Fruit fly (Drosophila melanogaster) whole organism, prepupa: Measurements from ENCODE around the gene Nepl19.

Experiments used
- CG10631 ChIP-seq: fragments of 200-800 bp; sonication (Bioruptor generic); optimal IDR thresholded peaks from 2 replicates; lab custom pipeline; 2016; ENCODE audit warnings: missing biosample characterization, missing genetic modification characterization
- Ets21C ChIP-seq: fragments of 200-800 bp; sonication (Bioruptor generic); optimal IDR thresholded peaks from 3 replicates; lab custom pipeline; 2016; ENCODE audit warnings: missing biosample characterization, missing genetic modification characterization

DNA sequence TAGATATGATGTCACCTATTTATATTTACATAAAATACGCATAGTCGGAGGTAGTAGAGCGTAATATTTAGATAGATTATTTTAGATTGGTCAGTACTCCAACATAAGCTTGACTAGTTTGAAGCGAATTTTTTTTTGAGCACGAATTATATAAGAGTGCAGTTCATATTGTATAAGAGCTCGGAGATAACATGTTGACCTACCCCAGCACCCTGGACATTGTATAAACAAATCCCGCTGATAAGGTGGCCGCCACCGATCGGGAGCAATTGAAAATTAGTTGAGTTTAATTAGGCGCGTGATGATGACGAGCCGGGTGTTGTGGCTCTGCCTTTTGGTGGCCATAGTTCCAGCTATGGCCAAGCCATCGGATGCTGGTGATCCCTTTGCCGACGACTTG lies 4.6 kb downstream of the Nepl19 start, which contains the start of gene Nepl18:
- TF ChIP-seq CG10631 (GFP tag; lab: Kevin White, UChicago), result no peak
- no peak for TF ChIP-seq Ets21C
